Fruit fly (Drosophila melanogaster): ENCODE data around the gene Glut3.

Gene Glut3

dm6 chr3R:16770653-16771377, 17.3 kb upstream of the Glut3 start:
- TF ChIP-seq CG17801 (GFP tag; optimal IDR thresholded peaks at IDR 0.05; ENCODE audit: partially characterized antibody) = no peak

- TF ChIP-seq CG17801 (GFP tag; optimal IDR thresholded peaks at IDR 0.05; ENCODE audit: partially characterized antibody) = no peak
These were observed 16.3 kb upstream of the Glut3 start for dm6 chr3R:16771572-16772425.

- no peak for TF ChIP-seq CG17801 (GFP tag; optimal IDR thresholded peaks at IDR 0.05; ENCODE audit: partially characterized antibody)
These were observed 14.9 kb upstream of the Glut3 start for dm6 chr3R:16773176-16773702.

dm6 chr3R:16782401-16782800, 5.7 kb upstream of the Glut3 start:
- TF ChIP-seq CG17801 (GFP tag; optimal IDR thresholded peaks at IDR 0.05; ENCODE audit: partially characterized antibody) = no peak

- TF ChIP-seq CG17801 (GFP tag; optimal IDR thresholded peaks at IDR 0.05; ENCODE audit: partially characterized antibody) = no peak
These were observed 4.9 kb upstream of the Glut3 start for dm6 chr3R:16783148-16783708.

- no peak for TF ChIP-seq CG17801 (GFP tag; optimal IDR thresholded peaks at IDR 0.05; ENCODE audit: partially characterized antibody)
These were observed 4.1 kb upstream of the Glut3 start for dm6 chr3R:16783976-16784375.

- no peak for TF ChIP-seq CG17801 (GFP tag; optimal IDR thresholded peaks at IDR 0.05; ENCODE audit: partially characterized antibody)
These were observed 3.1 kb upstream of the Glut3 start for dm6 chr3R:16785056-16785455.

- no peak for TF ChIP-seq CG17801 (GFP tag; optimal IDR thresholded peaks at IDR 0.05; ENCODE audit: partially characterized antibody)
These were observed 733 bp upstream of the Glut3 start for dm6 chr3R:16787378-16787777.

dm6 chr3R:16791619-16792018, 3.5 kb downstream of the Glut3 start:
- no peak for TF ChIP-seq CG17801 (GFP tag; optimal IDR thresholded peaks at IDR 0.05; ENCODE audit: partially characterized antibody)

dm6 chr3R:16792586-16792985, 4.5 kb downstream of the Glut3 start:
- TF ChIP-seq CG17801 (GFP tag; optimal IDR thresholded peaks at IDR 0.05; ENCODE audit: partially characterized antibody) = no peak

- TF ChIP-seq CG17801 (GFP tag; optimal IDR thresholded peaks at IDR 0.05; ENCODE audit: partially characterized antibody) = no peak
These were observed 6.0 kb downstream of the Glut3 start for dm6 chr3R:16793935-16794589.

- no peak for TF ChIP-seq CG17801 (GFP tag; optimal IDR thresholded peaks at IDR 0.05; ENCODE audit: partially characterized antibody)
These were observed 6.5 kb downstream of the Glut3 start for dm6 chr3R:16794590-16794967.

- TF ChIP-seq CG17801 (GFP tag; optimal IDR thresholded peaks at IDR 0.05; ENCODE audit: partially characterized antibody) = no peak
These were observed 9.7 kb downstream of the Glut3 start for dm6 chr3R:16797805-16798204.

- peak; percentile 12 for TF ChIP-seq CG17801 (GFP tag; optimal IDR thresholded peaks at IDR 0.05; ENCODE audit: partially characterized antibody)
These were observed 10.5 kb downstream of the Glut3 start for dm6 chr3R:16798516-16799040.

- TF ChIP-seq CG17801 (GFP tag; optimal IDR thresholded peaks at IDR 0.05; ENCODE audit: partially characterized antibody) = no peak
These were observed 12.2 kb downstream of the Glut3 start for dm6 chr3R:16800272-16800671.

Measured in ovary, adult (tissue).